Worm (Caenorhabditis elegans) whole organism, young adult: ENCODE measurements around the gene C08F1.12.

ENCODE experiments used
- F49E8.2 ChIP-seq: sonication (generic microtip); optimal IDR thresholded peaks from 3 replicates; lab custom pipeline; 2017; ENCODE audit warnings: missing genetic modification characterization, mild to moderate bottlenecking, missing compliant biosample characterization, antibody characterized with exemption, moderate library complexity; ENCODE audit not compliant: insufficient read depth
- hrde-1 ChIP-seq: sonication (generic microtip); optimal IDR thresholded peaks from 2 replicates; lab custom pipeline; 2016; ENCODE audit warnings: missing genetic modification characterization, mild to moderate bottlenecking, missing compliant biosample characterization, moderate library complexity, missing genotype, missing genetic modification reagents, borderline replicate concordance
- madf-8 ChIP-seq: fragments of 200-800 bp; sonication (Bioruptor generic); conservative IDR thresholded peaks from 2 replicates; pipeline ENCODE4 v1.3.6; 2022; ENCODE audit warnings: missing genetic modification reagents, missing genetic modification characterization, missing compliant biosample characterization
- nfya-1 ChIP-seq: sonication (generic microtip); optimal IDR thresholded peaks from 2 replicates; lab custom pipeline; 2017; ENCODE audit warnings: antibody characterized with exemption, missing compliant biosample characterization, missing genetic modification characterization, borderline replicate concordance; ENCODE audit not compliant: insufficient read depth
- nfya-2 ChIP-seq: fragments of 200-800 bp; sonication (Bioruptor generic); IDR thresholded peaks from 2 replicates; pipeline ENCODE4 v1.3.6; 2022; ENCODE audit warnings: missing genetic modification reagents, missing genetic modification characterization, missing compliant biosample characterization
- unc-62 ChIP-seq: fragments of 150-350 bp; optimal IDR thresholded peaks from 2 replicates; lab custom pipeline; 2014; ENCODE audit warnings: missing biosample characterization, missing genetic modification reagents, missing genetic modification characterization

- TF ChIP-seq madf-8 (no peak), unc-62 (no peak), hrde-1 (tag; lab: Kevin White, UChicago) (no peak), nfya-1 (tag; lab: Kevin White, UChicago) (no peak), nfya-2 (no peak), F49E8.2 (tag; lab: Kevin White, UChicago) (no peak)
These were observed 39.5 kb downstream of the C08F1.12 start for ce11 chrII:1766715-1767114.
